Worm (Caenorhabditis elegans) whole organism, L2 larva: ENCODE measurements around the gene cogc-4.

Experiments used
- dmd-4 ChIP-seq: sonication (generic microtip); optimal IDR thresholded peaks from 2 replicates; lab custom pipeline; 2017; ENCODE audit warnings: missing biosample characterization, missing genetic modification characterization
- elt-1 ChIP-seq: fragments of 150-350 bp; optimal IDR thresholded peaks from 2 replicates; lab custom pipeline; 2014; ENCODE audit warnings: missing biosample characterization, missing genetic modification characterization
- lin-11 ChIP-seq: fragments of 150-350 bp; sonication (generic microtip); optimal IDR thresholded peaks from 2 replicates; lab custom pipeline; 2014; ENCODE audit warnings: missing biosample characterization, missing genetic modification characterization, inconsistent platforms, mixed read lengths
- ztf-11 ChIP-seq: sonication (generic microtip); optimal IDR thresholded peaks from 2 replicates; lab custom pipeline; 2017; ENCODE audit warnings: missing biosample characterization, missing genetic modification characterization

ce11 chrII:1401474-1401873 is 1.8 kb upstream of the cogc-4 start, which contains the start of gene Y51H7C.8:
- TF ChIP-seq ztf-11 (tag; lab: Kevin White, UChicago) (no peak), elt-1 (tag; lab: Kevin White, UChicago) (no peak), lin-11 (no peak), dmd-4 (tag; lab: Kevin White, UChicago) (no peak)
